Worm (Caenorhabditis elegans): Measurements from ENCODE around the gene zyg-8.

DNA sequence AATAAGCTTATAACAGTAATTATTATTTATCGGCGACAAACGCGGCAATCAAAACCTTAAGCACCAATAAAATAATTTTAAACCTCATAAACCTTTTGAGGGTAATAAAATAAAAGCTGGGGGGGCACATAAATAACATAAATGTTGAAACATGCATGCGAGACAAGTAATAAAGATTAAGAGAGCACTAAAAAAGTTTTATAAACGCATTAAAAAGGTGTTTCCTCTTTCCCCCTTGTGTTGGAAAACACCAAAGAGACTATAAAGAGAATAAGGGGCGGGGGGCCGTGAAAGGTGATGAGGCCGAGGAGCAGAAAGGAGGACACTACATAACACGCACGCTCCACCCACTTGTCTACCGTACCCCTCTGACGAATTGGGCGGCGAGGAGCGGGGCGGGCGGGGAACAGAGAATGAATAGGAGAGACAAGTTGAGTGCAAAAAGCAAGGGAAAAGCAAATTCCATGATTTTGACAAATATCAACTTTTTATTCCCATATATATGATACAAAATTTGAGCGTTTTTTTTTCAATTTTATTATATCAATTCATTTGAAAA lies 23.3 kb downstream of the zyg-8 start:
- TF ChIP-seq nhr-237 (tag; optimal IDR thresholded peaks at IDR 0.05) (no peak), snpc-4 (tag; optimal IDR thresholded peaks at IDR 0.05) (no peak)
